Fruit fly (Drosophila melanogaster): ENCODE data around the gene Ste12DOR.

Gene Ste12DOR

DNA sequence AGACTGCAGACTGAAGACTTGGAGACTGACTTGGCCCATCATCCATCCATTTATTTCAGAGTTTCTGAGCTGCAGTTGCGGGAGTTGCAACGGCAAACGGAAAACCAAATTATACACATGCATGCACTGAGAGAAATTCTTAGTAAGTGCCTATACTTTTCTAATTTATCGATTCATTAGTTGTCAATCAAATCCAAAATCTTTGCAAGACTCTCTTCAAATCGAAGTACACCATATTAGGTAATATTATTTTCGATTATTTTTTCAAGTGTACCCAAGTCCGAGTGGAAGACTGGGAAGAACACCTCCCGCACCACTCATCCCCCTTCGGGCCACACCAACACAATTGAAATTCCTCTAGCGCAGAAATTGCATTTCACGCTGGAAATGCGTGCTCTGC, 48.6 kb upstream of the Ste12DOR start (continued):
- TF ChIP-seq CG8319 (GFP tag; optimal IDR thresholded peaks at IDR 0.05) (no peak), ss (GFP tag; optimal IDR thresholded peaks at IDR 0.05) (peak in 1 of 2 experiments; percentile 46), CG3032 (tag; optimal IDR thresholded peaks at IDR 0.05) (peak; percentile 29), dac (GFP tag; optimal IDR thresholded peaks at IDR 0.05) (peak; percentile 25), acj6 (GFP tag; optimal IDR thresholded peaks at IDR 0.05) (peak; percentile 12), CG16779 (tag; optimal IDR thresholded peaks at IDR 0.05) (no peak), CG7368 (GFP tag; optimal IDR thresholded peaks at IDR 0.05) (no peak), topi (GFP tag; optimal IDR thresholded peaks at IDR 0.05) (peak; percentile 46), CG3919 (GFP tag; optimal IDR thresholded peaks at IDR 0.05) (peak; percentile 62), CG6276 (GFP tag; optimal IDR thresholded peaks at IDR 0.05) (peak; percentile 25), Sox15 (GFP tag; optimal IDR thresholded peaks at IDR 0.05) (no peak), eg (GFP tag; IDR thresholded peaks at IDR 0.05) (peak; percentile 65; the same call in 2 of the 3 replicates)

DNA sequence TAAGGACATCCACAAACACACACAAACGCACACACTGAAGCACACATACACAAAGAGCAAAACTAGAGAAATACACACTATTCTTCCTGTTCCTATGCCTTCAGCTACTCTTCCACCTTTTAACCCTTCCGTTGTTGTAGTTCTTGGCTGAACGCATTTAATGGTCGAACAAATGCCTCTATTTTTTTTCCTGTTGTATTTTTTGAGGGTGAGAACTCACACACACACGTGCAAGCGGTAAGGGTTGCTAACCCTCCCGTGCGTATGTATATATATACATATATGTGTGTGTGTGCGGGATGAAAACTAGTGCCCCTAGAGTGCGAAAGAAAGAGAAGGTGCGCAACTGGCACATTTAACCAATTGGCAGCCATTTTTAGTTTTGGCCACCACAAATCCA, 45.7 kb upstream of the Ste12DOR start:
- TF ChIP-seq Gug (GFP tag; IDR thresholded peaks at IDR 0.05): no peak
- no peak for TF ChIP-seq acj6 (GFP tag; optimal IDR thresholded peaks at IDR 0.05)
- TF ChIP-seq CG34406 (GFP tag; optimal IDR thresholded peaks at IDR 0.05): no peak
- TF ChIP-seq CG8119 (GFP tag; IDR thresholded peaks at IDR 0.05): no peak
- no peak for TF ChIP-seq vri (GFP tag; optimal IDR thresholded peaks at IDR 0.05)
- no peak for TF ChIP-seq CG8319 (GFP tag; optimal IDR thresholded peaks at IDR 0.05)
- no peak for TF ChIP-seq net (GFP tag; optimal IDR thresholded peaks at IDR 0.05)
- TF ChIP-seq Ets96B (tag; optimal IDR thresholded peaks at IDR 0.05): no peak
- no peak for TF ChIP-seq CG32006 (GFP tag; optimal IDR thresholded peaks at IDR 0.05)

DNA sequence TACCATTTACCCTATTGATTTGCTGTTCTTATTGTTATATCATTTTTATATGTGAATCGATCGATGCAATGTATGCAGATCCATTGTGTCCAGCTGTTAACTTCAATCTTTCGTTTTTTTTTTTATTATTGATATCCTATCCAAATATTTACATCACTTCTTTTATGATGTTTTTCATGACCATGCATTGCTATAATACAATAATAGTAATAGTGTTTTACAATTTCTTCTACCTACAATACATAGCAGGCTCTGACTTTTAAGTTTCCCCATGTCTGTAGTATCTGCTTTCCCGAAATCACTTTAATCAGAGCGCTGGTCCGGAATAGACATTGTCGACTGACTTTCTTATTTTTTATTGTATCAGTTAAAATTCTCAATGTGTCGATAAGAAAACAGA, 45.1 kb upstream of the Ste12DOR start, which contains the start of gene CG11068:
CG11068 (plus strand) TSS at position 301 of the 400 bp plus-strand sequence.
- no peak for TF ChIP-seq CG6808 (GFP tag; optimal IDR thresholded peaks at IDR 0.05)
- TF ChIP-seq CG6792 (GFP tag; optimal IDR thresholded peaks at IDR 0.05): no peak
- no peak for TF ChIP-seq Sox14 (GFP tag; optimal IDR thresholded peaks at IDR 0.05)

DNA sequence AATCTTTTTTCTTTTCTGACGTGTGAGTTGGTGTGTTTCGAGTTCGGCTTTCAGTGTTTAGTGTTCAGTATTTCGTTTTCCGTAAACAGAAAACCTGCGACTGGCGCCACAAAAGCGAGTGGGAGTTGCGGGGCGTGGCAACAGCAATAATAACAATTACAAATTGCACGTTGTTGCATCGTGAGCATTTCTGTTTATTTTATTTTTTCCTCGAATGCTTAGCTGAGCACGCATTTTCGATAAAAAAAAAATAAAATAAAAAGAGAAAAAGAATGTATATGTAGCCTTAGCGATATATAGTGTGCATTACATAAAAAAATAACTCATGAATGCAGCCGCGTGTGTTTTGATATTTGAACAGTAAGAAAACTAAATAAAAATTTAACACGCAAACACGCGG, 35.2 kb upstream of the Ste12DOR start:
- TF ChIP-seq net (GFP tag; optimal IDR thresholded peaks at IDR 0.05) (no peak), Gug (GFP tag; IDR thresholded peaks at IDR 0.05) (no peak), eg (GFP tag; IDR thresholded peaks at IDR 0.05) (no peak)

DNA sequence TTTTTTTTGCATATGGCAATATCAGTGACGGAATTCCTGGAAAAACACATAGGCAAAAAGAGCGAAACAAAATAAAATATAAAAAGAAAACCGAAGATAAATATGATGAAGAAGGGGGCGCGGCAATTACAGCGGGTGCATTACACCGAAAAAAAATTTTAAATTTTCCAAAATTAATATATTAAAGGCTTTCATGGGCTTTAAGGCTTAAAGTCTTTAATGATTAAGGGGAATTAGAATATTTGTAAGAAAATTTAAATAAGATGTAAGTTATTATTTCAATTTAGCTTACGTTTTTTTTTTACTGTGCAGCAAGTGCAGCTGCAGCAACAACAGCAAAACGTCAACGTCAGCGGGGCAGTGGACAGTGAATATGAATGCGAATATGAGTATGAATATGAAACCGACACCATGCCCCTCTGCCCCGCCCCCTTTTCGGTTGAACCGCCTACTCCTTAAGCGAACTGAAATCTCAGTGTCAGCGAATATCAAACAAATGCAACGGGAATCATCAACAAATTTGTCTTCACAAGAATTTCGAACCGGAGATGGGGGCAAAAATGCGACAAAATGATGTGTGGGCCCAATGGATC, 27.5 kb upstream of the Ste12DOR start:
- peak; percentile 19 for TF ChIP-seq spab (GFP tag; optimal IDR thresholded peaks at IDR 0.05)
- TF ChIP-seq CG9139 (GFP tag; optimal IDR thresholded peaks at IDR 0.05): peak; percentile 17
- peak; percentile 32 for TF ChIP-seq fd59A (GFP tag; optimal IDR thresholded peaks at IDR 0.05)
- no peak for TF ChIP-seq CG6854 (GFP tag; optimal IDR thresholded peaks at IDR 0.05)
- TF ChIP-seq CG8119 (GFP tag; IDR thresholded peaks at IDR 0.05): peak; percentile 64
- TF ChIP-seq vri (GFP tag; optimal IDR thresholded peaks at IDR 0.05): no peak
- TF ChIP-seq CG31627 (GFP tag; optimal IDR thresholded peaks at IDR 0.05): peak; percentile 26
- TF ChIP-seq CG7368 (GFP tag; optimal IDR thresholded peaks at IDR 0.05): no peak
- peak; percentile 36 for TF ChIP-seq Smox (GFP tag; optimal IDR thresholded peaks at IDR 0.05)
- TF ChIP-seq salr (GFP tag; optimal IDR thresholded peaks at IDR 0.05): peak in 1 of 2 experiments; percentile 23
- peak; percentile 54 for TF ChIP-seq acj6 (GFP tag; optimal IDR thresholded peaks at IDR 0.05)
- TF ChIP-seq pdm3 (GFP tag; optimal IDR thresholded peaks at IDR 0.05): peak; percentile 64
- no peak for TF ChIP-seq Blimp-1 (GFP tag; optimal IDR thresholded peaks at IDR 0.05)
- peak; percentile 3 for TF ChIP-seq Sox15 (GFP tag; optimal IDR thresholded peaks at IDR 0.05)
- TF ChIP-seq CG6163 (GFP tag; IDR thresholded peaks at IDR 0.05): peak; percentile 69
- peak; percentile 38 for TF ChIP-seq lz (GFP tag; optimal IDR thresholded peaks at IDR 0.05)
- peak; percentile 14 for TF ChIP-seq CG8319 (GFP tag; optimal IDR thresholded peaks at IDR 0.05)
- TF ChIP-seq CG34406 (GFP tag; optimal IDR thresholded peaks at IDR 0.05): peak; percentile 46
- peak; percentile 20 for TF ChIP-seq CG1621 (tag; optimal IDR thresholded peaks at IDR 0.05)
- TF ChIP-seq CG16779 (tag; optimal IDR thresholded peaks at IDR 0.05): no peak
- peak; percentile 57 for TF ChIP-seq esn (GFP tag; optimal IDR thresholded peaks at IDR 0.05)
- peak; percentile 69 for TF ChIP-seq CG32006 (GFP tag; optimal IDR thresholded peaks at IDR 0.05)
- peak; percentile 46 for TF ChIP-seq CG6808 (GFP tag; optimal IDR thresholded peaks at IDR 0.05)
- TF ChIP-seq CG3919 (GFP tag; optimal IDR thresholded peaks at IDR 0.05): peak; percentile 53
- TF ChIP-seq CG11902 (GFP tag; optimal IDR thresholded peaks at IDR 0.05): no peak
- TF ChIP-seq CG8632 (GFP tag; optimal IDR thresholded peaks at IDR 0.05): peak; percentile 45
- TF ChIP-seq CG6276 (GFP tag; optimal IDR thresholded peaks at IDR 0.05): peak; percentile 19
- peak; percentile 30 for TF ChIP-seq Sox14 (GFP tag; optimal IDR thresholded peaks at IDR 0.05)
- peak; percentile 47 for TF ChIP-seq Eip75B (GFP tag; optimal IDR thresholded peaks at IDR 0.05)
- TF ChIP-seq dsx (GFP tag; optimal IDR thresholded peaks at IDR 0.05; ENCODE audit: poor library complexity, severe bottlenecking): peak; percentile 25
- TF ChIP-seq CG15336 (GFP tag; IDR thresholded peaks at IDR 0.05): peak; percentile 71
